Worm (Caenorhabditis elegans): ENCODE measurements around the gene C33F10.12.

DNA sequence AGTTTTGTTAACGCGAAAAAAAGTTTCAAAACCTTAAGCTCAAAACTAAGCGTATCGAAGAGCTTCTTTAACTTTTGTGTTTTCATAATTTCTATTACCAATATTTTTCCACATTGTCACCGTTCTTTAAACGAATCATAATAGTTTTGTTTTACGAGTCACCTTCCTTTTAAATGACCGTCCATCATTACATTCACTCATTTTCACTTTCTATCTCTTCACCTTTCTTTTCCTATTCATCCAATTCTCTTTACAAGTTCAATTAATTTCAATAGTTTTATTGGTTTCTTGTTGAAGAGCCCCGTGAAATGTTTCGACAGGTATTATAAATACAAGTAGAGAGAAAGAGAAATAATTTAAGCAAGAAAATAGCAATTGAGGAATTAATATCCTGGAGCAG is 34.3 kb upstream of the C33F10.12 start:
- no peak for TF ChIP-seq aha-1 (tag)
- TF ChIP-seq aly-2 (tag; optimal IDR thresholded peaks at IDR 0.05), result no peak
- no peak for TF ChIP-seq dmd-9 (GFP tag; IDR thresholded peaks at IDR 0.05)
- TF ChIP-seq hlh-30 (tag; optimal IDR thresholded peaks at IDR 0.05; ENCODE audit: insufficient read depth), result no peak
- no peak for TF ChIP-seq fkh-10 (GFP tag; optimal IDR thresholded peaks at IDR 0.05)
